Worm (Caenorhabditis elegans): ENCODE results near the gene mam-4.

DNA sequence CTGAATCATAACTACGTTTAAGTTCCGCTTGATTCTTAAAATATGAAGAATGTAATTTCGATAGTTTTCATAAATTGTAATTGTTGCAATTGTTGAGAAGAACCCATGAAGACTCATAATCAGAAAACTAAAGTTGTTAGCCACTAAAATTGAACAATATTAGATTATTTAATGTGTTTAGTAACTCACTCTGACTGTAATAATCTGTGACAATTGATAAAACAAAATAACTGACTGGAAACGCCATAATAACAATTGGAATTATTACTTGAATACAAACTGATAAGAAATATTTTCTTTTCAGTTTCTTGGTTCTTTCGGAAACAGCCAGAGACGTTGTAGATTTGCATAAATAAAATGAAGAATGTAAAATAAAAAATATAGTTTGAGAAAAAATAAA is 51.5 kb downstream of the mam-4 start:
- TF ChIP-seq unc-130 (tag; optimal IDR thresholded peaks at IDR 0.05) (no peak), nhr-12 (tag; optimal IDR thresholded peaks at IDR 0.05) (no peak), fos-1 (tag; optimal IDR thresholded peaks at IDR 0.05) (no peak), nhr-11 (tag; optimal IDR thresholded peaks at IDR 0.05) (no peak)

All from whole organism, L1 larva.